Fruit fly (Drosophila melanogaster): Measurements from ENCODE around the gene CG9147.

Gene CG9147

DNA sequence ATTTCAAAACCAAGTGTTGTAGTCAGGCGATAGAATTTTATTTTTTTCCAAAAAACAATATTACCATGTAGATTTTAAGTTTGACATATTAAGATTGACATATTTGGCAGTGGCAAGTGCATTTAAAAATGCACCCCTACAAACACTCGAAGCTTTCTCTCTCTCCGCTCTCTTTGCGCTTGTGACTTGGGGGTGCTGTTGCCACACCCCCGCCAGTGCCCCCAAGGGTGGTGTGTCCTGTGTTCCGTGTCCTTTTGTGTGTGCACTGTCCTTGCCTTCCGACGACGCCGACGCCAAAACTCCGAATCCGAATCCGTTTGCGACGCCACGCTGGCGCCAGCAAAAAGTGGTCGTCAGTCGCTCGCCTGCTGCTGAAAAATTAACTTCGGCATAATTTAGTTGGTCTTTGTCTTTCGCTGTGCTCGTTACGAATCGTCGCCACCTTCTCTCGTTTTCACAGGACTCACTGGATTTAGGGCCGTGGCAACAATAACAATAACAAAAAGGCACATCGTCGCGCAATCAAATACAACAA lies 43.6 kb downstream of the CG9147 start:
- TF ChIP-seq CG4854 (GFP tag; optimal IDR thresholded peaks at IDR 0.05) (no peak), CG31365 (tag; optimal IDR thresholded peaks at IDR 0.05) (no peak), Myb (GFP tag; optimal IDR thresholded peaks at IDR 0.05) (no peak), CG8478 (optimal IDR thresholded peaks at IDR 0.05) (no peak), wek (GFP tag; optimal IDR thresholded peaks at IDR 0.05) (no peak), ato (GFP tag; IDR thresholded peaks at IDR 0.05; ENCODE audit: partially characterized antibody) (no peak), dmrt99B (tag; optimal IDR thresholded peaks at IDR 0.05) (no peak), CG8290 (GFP tag; optimal IDR thresholded peaks at IDR 0.05) (no peak), CG8290 (tag; optimal IDR thresholded peaks at IDR 0.05) (peak in 1 of 2 experiments; percentile 12), ci (GFP tag; IDR thresholded peaks at IDR 0.05) (no peak; the same call in 2 of the 3 replicates), sens (GFP tag) (peak; percentile 8), Deaf1 (tag; optimal IDR thresholded peaks at IDR 0.05) (peak; percentile 94), Chrac-16 (GFP tag; optimal IDR thresholded peaks at IDR 0.05) (no peak), sisA (GFP tag; IDR thresholded peaks at IDR 0.05) (no peak), ewg (GFP tag; optimal IDR thresholded peaks at IDR 0.05) (peak; percentile 79), CG12071 (GFP tag; optimal IDR thresholded peaks at IDR 0.05) (peak; percentile 19), crol (GFP tag; IDR thresholded peaks at IDR 0.05) (peak; percentile 72), Lpt (GFP tag; optimal IDR thresholded peaks at IDR 0.05) (no peak), pb (GFP tag; optimal IDR thresholded peaks at IDR 0.05) (no peak), B-H2 (GFP tag; optimal IDR thresholded peaks at IDR 0.05) (no peak), CG18599 (GFP tag; optimal IDR thresholded peaks at IDR 0.05) (peak; percentile 33), CG11093 (GFP tag; IDR thresholded peaks at IDR 0.05) (no peak), Adf1 (GFP tag; IDR thresholded peaks at IDR 0.05) (peak; percentile 47; the same call in 1 of the 2 replicates), Trl (optimal IDR thresholded peaks at IDR 0.05) (peak; percentile 32 to 56), Trl (GFP tag; optimal IDR thresholded peaks at IDR 0.05) (no peak), Med (GFP tag) (peak; percentile 73), Sry-δ (GFP tag; optimal IDR thresholded peaks at IDR 0.05) (no peak), CG13894 (tag; optimal IDR thresholded peaks at IDR 0.05) (peak; percentile 2), CG42726 (GFP tag; IDR thresholded peaks at IDR 0.05; ENCODE audit: partially characterized antibody) (0 out of 2 replicates have a peak, but pooled peaks have one; percentile 9), CG33557 (GFP tag; optimal IDR thresholded peaks at IDR 0.05) (no peak), Jarid2 (GFP tag; optimal IDR thresholded peaks at IDR 0.05) (peak; percentile 38), chinmo (GFP tag; IDR thresholded peaks at IDR 0.05; ENCODE audit: partially characterized antibody) (0 out of 4 replicates have a peak, but pooled peaks have one; percentile 31), fd64A (GFP tag; optimal IDR thresholded peaks at IDR 0.05) (no peak), scrt (GFP tag; optimal IDR thresholded peaks at IDR 0.05) (peak; percentile 32), abd-A (tag; optimal IDR thresholded peaks at IDR 0.05) (peak; percentile 28), CG18764 (GFP tag; optimal IDR thresholded peaks at IDR 0.05) (no peak), Mad (GFP tag; optimal IDR thresholded peaks at IDR 0.05) (no peak), CG17385 (GFP tag; optimal IDR thresholded peaks at IDR 0.05) (no peak), Atf6 (GFP tag; IDR thresholded peaks at IDR 0.05) (no peak), gsb-n (tag; optimal IDR thresholded peaks at IDR 0.05) (no peak)

- TF ChIP-seq onecut (GFP tag; IDR thresholded peaks at IDR 0.05) (peak; percentile 89), abd-A (tag; optimal IDR thresholded peaks at IDR 0.05) (peak; percentile 33), Lim3 (GFP tag; IDR thresholded peaks at IDR 0.05) (no peak)
These were observed 45.0 kb downstream of the CG9147 start for dm6 chr2L:6110781-6111180.

All from whole organism, embryonic.